Worm (Caenorhabditis elegans) whole organism, L4 larva: ENCODE measurements around the gene str-86.
A peak's percentile ranks its signal among the peaks of the same experiment; 100 is the strongest.

Source experiments
- D1046.2 ChIP-seq: fragments of 200-800 bp; sonication (Bioruptor generic); IDR thresholded peaks from 2 replicates; pipeline ENCODE4 v1.3.6; 2022; ENCODE audit warnings: missing genetic modification characterization, missing compliant biosample characterization
- F26F4.8 ChIP-seq: fragments of 200-800 bp; sonication (Bioruptor generic); conservative IDR thresholded peaks from 2 replicates; pipeline ENCODE4 v1.3.6; 2022; ENCODE audit warnings: missing genetic modification characterization, missing compliant biosample characterization
- F49E8.2 ChIP-seq: sonication (generic microtip); optimal IDR thresholded peaks from 2 replicates; lab custom pipeline; 2016; ENCODE audit warnings: missing compliant biosample characterization, mild to moderate bottlenecking, missing genetic modification characterization, borderline replicate concordance
- T20F7.1 ChIP-seq: fragments of 200-800 bp; sonication (Bioruptor generic); optimal IDR thresholded peaks from 2 replicates; lab custom pipeline; 2018; ENCODE audit warnings: mild to moderate bottlenecking, missing genetic modification characterization, missing compliant biosample characterization
- Y75B8A.6 ChIP-seq: fragments of 200-800 bp; sonication (Bioruptor generic); IDR thresholded peaks from 2 replicates; pipeline ENCODE4 v1.3.6; 2022; ENCODE audit warnings: missing genetic modification reagents, missing genetic modification characterization, missing compliant biosample characterization
- ZK337.2 ChIP-seq: fragments of 200-800 bp; sonication (Bioruptor generic); IDR thresholded peaks from 2 replicates; pipeline ENCODE4 v1.3.6; 2022; ENCODE audit warnings: missing genetic modification reagents, missing genetic modification characterization, missing compliant biosample characterization
- attf-4 ChIP-seq: sonication (generic microtip); optimal IDR thresholded peaks from 3 replicates; lab custom pipeline; 2017; ENCODE audit warnings: missing biosample characterization, missing genetic modification characterization
- ceh-44 ChIP-seq: fragments of 200-800 bp; sonication (Bioruptor generic); IDR thresholded peaks from 2 replicates; pipeline ENCODE4 v1.3.6; 2022; ENCODE audit warnings: missing genetic modification reagents, missing genetic modification characterization, missing compliant biosample characterization
- ceh-82 ChIP-seq: sonication (generic microtip); optimal IDR thresholded peaks from 2 replicates; lab custom pipeline; 2017; ENCODE audit warnings: missing biosample characterization, missing genetic modification characterization
- ces-1 ChIP-seq: fragments of 150-350 bp; sonication (generic microtip); optimal IDR thresholded peaks from 4 replicates; lab custom pipeline; 2014; ENCODE audit warnings: missing biosample characterization, missing genetic modification reagents, missing genetic modification characterization
- ctbp-1 ChIP-seq: fragments of 200-800 bp; sonication (Bioruptor generic); IDR thresholded peaks from 2 replicates; pipeline ENCODE4 v1.3.6; 2022; ENCODE audit warnings: missing genetic modification reagents, missing genetic modification characterization, missing compliant biosample characterization
- daf-16 ChIP-seq, 3 experiments: sonication (generic microtip); optimal IDR thresholded peaks; 2 replicates each; lab custom pipeline; 2016 to 2017; ENCODE audit warnings: missing genetic modification characterization in 3 of 3, missing genetic modification reagents in 3 of 3, mild to moderate bottlenecking in 2 of 3, missing compliant biosample characterization in 2 of 3, missing biosample characterization in 1 of 3, moderate library complexity in 1 of 3
- dmd-8 ChIP-seq: fragments of 200-800 bp; sonication (Bioruptor generic); IDR thresholded peaks from 2 replicates; pipeline ENCODE4 v1.3.6; 2022; ENCODE audit warnings: missing genetic modification characterization, missing compliant biosample characterization
- dve-1 ChIP-seq: sonication (generic microtip); optimal IDR thresholded peaks from 2 replicates; lab custom pipeline; 2017; ENCODE audit warnings: antibody characterized with exemption, mild to moderate bottlenecking, missing genetic modification characterization, missing compliant biosample characterization; ENCODE audit not compliant: insufficient read depth
- egl-27 ChIP-seq: sonication (generic microtip); optimal IDR thresholded peaks from 3 replicates; lab custom pipeline; 2017; ENCODE audit warnings: missing biosample characterization, missing genetic modification reagents, missing genetic modification characterization
- egl-43 ChIP-seq: fragments of 200-800 bp; sonication (Bioruptor generic); IDR thresholded peaks from 2 replicates; pipeline ENCODE4 v1.3.6; 2022; ENCODE audit warnings: missing genetic modification reagents, missing genetic modification characterization, missing compliant biosample characterization
- hlh-11 ChIP-seq: fragments of 200-800 bp; sonication (Bioruptor generic); optimal IDR thresholded peaks from 2 replicates; lab custom pipeline; 2018; ENCODE audit warnings: mild to moderate bottlenecking, missing genetic modification characterization, missing compliant biosample characterization
- hlh-30 ChIP-seq: sonication (generic microtip); optimal IDR thresholded peaks from 2 replicates; lab custom pipeline; 2017; ENCODE audit warnings: antibody characterized with exemption, mild to moderate bottlenecking, missing genetic modification characterization, missing compliant biosample characterization; ENCODE audit not compliant: insufficient read depth
- hmg-1.1 ChIP-seq: fragments of 200-800 bp; sonication (Bioruptor generic); IDR thresholded peaks from 2 replicates; pipeline ENCODE4 v1.3.6; 2022; ENCODE audit warnings: missing genetic modification reagents, missing genetic modification characterization, missing compliant biosample characterization
- jun-1 ChIP-seq: fragments of 150-350 bp; optimal IDR thresholded peaks from 2 replicates; lab custom pipeline; 2014; ENCODE audit warnings: missing biosample characterization, missing genetic modification reagents, missing genetic modification characterization
- lin-13 ChIP-seq: fragments of 150-350 bp; optimal IDR thresholded peaks from 2 replicates; lab custom pipeline; 2014; ENCODE audit warnings: missing biosample characterization, missing genetic modification reagents, missing genetic modification characterization
- lin-38 ChIP-seq: fragments of 200-800 bp; sonication (Bioruptor generic); IDR thresholded peaks from 2 replicates; pipeline ENCODE4 v1.3.6; 2022; ENCODE audit warnings: missing genetic modification reagents, missing genetic modification characterization, missing compliant biosample characterization
- lsy-2 ChIP-seq, 2 experiments: fragments of 150-350 bp in 1 of 2; sonication (generic microtip) in 1 of 2; optimal IDR thresholded peaks; 2 replicates each; lab custom pipeline; 2014 to 2017; ENCODE audit warnings: missing biosample characterization in 2 of 2, missing genetic modification characterization in 2 of 2
- madf-9 ChIP-seq: fragments of 200-800 bp; sonication (Bioruptor generic); conservative IDR thresholded peaks from 2 replicates; pipeline ENCODE4 v1.3.6; 2022; ENCODE audit warnings: missing genetic modification reagents, missing genetic modification characterization, missing compliant biosample characterization
- mep-1 ChIP-seq: fragments of 150-350 bp; sonication (generic microtip); optimal IDR thresholded peaks from 3 replicates; lab custom pipeline; 2014; ENCODE audit warnings: missing biosample characterization, missing genetic modification characterization
- mes-2 ChIP-seq: sonication (generic microtip); optimal IDR thresholded peaks from 2 replicates; lab custom pipeline; 2016; ENCODE audit warnings: missing genotype, mild to moderate bottlenecking, missing genetic modification characterization, missing compliant biosample characterization; ENCODE audit not compliant: poor library complexity, severe bottlenecking
- mxl-2 ChIP-seq: fragments of 200-800 bp; sonication (Bioruptor generic); conservative IDR thresholded peaks from 2 replicates; pipeline ENCODE4 v1.3.6; 2022; ENCODE audit warnings: missing genetic modification reagents, missing genetic modification characterization, missing compliant biosample characterization
- mxl-3 ChIP-seq: fragments of 200-800 bp; sonication (Bioruptor generic); optimal IDR thresholded peaks from 2 replicates; lab custom pipeline; 2018; ENCODE audit warnings: mild to moderate bottlenecking, missing genetic modification characterization, missing compliant biosample characterization
- nhr-10 ChIP-seq: fragments of 150-350 bp; optimal IDR thresholded peaks from 2 replicates; lab custom pipeline; 2014; ENCODE audit warnings: missing biosample characterization, missing genetic modification characterization
- nhr-237 ChIP-seq: sonication (generic microtip); optimal IDR thresholded peaks from 2 replicates; lab custom pipeline; 2017; ENCODE audit warnings: missing biosample characterization, missing genetic modification characterization
- nhr-25 ChIP-seq: sonication (generic microtip); optimal IDR thresholded peaks from 2 replicates; lab custom pipeline; 2017; ENCODE audit warnings: missing genetic modification characterization, mild to moderate bottlenecking, missing compliant biosample characterization, antibody characterized with exemption, moderate library complexity, borderline replicate concordance; ENCODE audit not compliant: insufficient read depth
- nhr-41 ChIP-seq: fragments of 200-800 bp; sonication (Bioruptor generic); IDR thresholded peaks from 2 replicates; pipeline ENCODE4 v1.3.6; 2022; ENCODE audit warnings: missing genetic modification reagents, missing genetic modification characterization, missing compliant biosample characterization
- nhr-6 ChIP-seq: fragments of 150-350 bp; optimal IDR thresholded peaks from 2 replicates; lab custom pipeline; 2014; ENCODE audit warnings: missing biosample characterization, missing genetic modification characterization
- saeg-2 ChIP-seq: fragments of 200-800 bp; sonication (Bioruptor generic); IDR thresholded peaks from 2 replicates; pipeline ENCODE4 v1.3.6; 2022; ENCODE audit warnings: missing genetic modification reagents, missing genetic modification characterization, missing compliant biosample characterization
- set-16 ChIP-seq: fragments of 200-800 bp; sonication (Bioruptor generic); IDR thresholded peaks from 2 replicates; pipeline ENCODE4 v1.3.6; 2022; ENCODE audit warnings: missing genetic modification reagents, missing genetic modification characterization, missing compliant biosample characterization
- spr-1 ChIP-seq: sonication (generic microtip); optimal IDR thresholded peaks from 2 replicates; lab custom pipeline; 2016; ENCODE audit warnings: mild to moderate bottlenecking, missing genetic modification characterization, missing compliant biosample characterization
- spr-3 ChIP-seq: fragments of 200-800 bp; sonication (Bioruptor generic); optimal IDR thresholded peaks from 2 replicates; lab custom pipeline; 2018; ENCODE audit warnings: mild to moderate bottlenecking, missing genetic modification characterization, missing compliant biosample characterization
- tra-1 ChIP-seq: fragments of 200-800 bp; sonication (Bioruptor generic); IDR thresholded peaks from 2 replicates; pipeline ENCODE4 v1.3.6; 2022; ENCODE audit warnings: missing genetic modification reagents, missing genetic modification characterization, missing compliant biosample characterization
- unc-62 ChIP-seq, 3 experiments: fragments of 150-350 bp in 1 of 3; sonication (generic microtip); optimal IDR thresholded peaks in 2 of 3; peaks in 1 of 3; 1 replicate in 1 of 3; 2 replicates in 2 of 3; lab custom pipeline; 2014 to 2017; ENCODE audit warnings: missing biosample characterization in 3 of 3, missing genetic modification characterization in 3 of 3, missing genetic modification reagents in 3 of 3, missing genotype in 1 of 3
- zag-1 ChIP-seq: fragments of 150-350 bp; optimal IDR thresholded peaks from 2 replicates; lab custom pipeline; 2014; ENCODE audit warnings: missing biosample characterization, missing genetic modification characterization
- ztf-11 ChIP-seq: fragments of 150-350 bp; optimal IDR thresholded peaks from 2 replicates; lab custom pipeline; 2014; ENCODE audit warnings: missing biosample characterization, missing genetic modification characterization
- ztf-7 ChIP-seq: fragments of 150-350 bp; optimal IDR thresholded peaks from 2 replicates; lab custom pipeline; 2014; ENCODE audit warnings: missing biosample characterization, missing genetic modification characterization

The str-86 gene

ce11 chrV:9005243-9005642 lies 21.7 kb upstream of the str-86 start, which contains the start of gene srx-3:
srx-3 (plus strand) TSS chrV:9005543.
- TF ChIP-seq zag-1 (tag; lab: Kevin White, UChicago) (no peak), hlh-11 (tag; lab: Kevin White, UChicago) (no peak), madf-9 (GFP tag; lab: Robert Waterston, UW) (no peak), F49E8.2 (tag; lab: Kevin White, UChicago) (no peak), nhr-237 (no peak), mep-1 (tag; lab: Kevin White, UChicago) (no peak), spr-1 (tag; lab: Kevin White, UChicago) (no peak), nhr-25 (tag; lab: Kevin White, UChicago) (no peak), Y75B8A.6 (GFP tag; lab: Robert Waterston, UW) (no peak), mes-2 (no peak), dmd-8 (GFP tag; lab: Robert Waterston, UW) (no peak), ztf-7 (tag; lab: Kevin White, UChicago) (no peak), D1046.2 (no peak), jun-1 (tag; lab: Kevin White, UChicago) (no peak), daf-16 (GFP tag; optimal IDR thresholded peaks at IDR 0.05; lab: Kevin White, UChicago) (no peak), daf-16 (tag; optimal IDR thresholded peaks at IDR 0.05; lab: Kevin White, UChicago) (no peak), ceh-82 (no peak)

- TF ChIP-seq egl-43 (GFP tag; lab: Robert Waterston, UW) (no peak), unc-62 (GFP tag; optimal IDR thresholded peaks at IDR 0.05 in 1 of 2; lab: Kevin White, UChicago) (peak in 1 of 2 experiments; percentile 98), unc-62 (tag; optimal IDR thresholded peaks at IDR 0.05; lab: Kevin White, UChicago) (no peak), lin-13 (GFP tag; lab: Kevin White, UChicago) (no peak)
These were observed 19.8 kb upstream of the str-86 start, which contains the start of gene srx-1 for ce11 chrV:9003291-9003690. srx-1 (plus strand) TSS chrV:9003672.

ce11 chrV:9001175-9001574 lies 17.7 kb upstream of the str-86 start, which contains the start of gene F59E11.2:
F59E11.2 (plus strand) TSS chrV:9001475.
- TF ChIP-seq egl-27 (no peak), F26F4.8 (GFP tag; lab: Robert Waterston, UW) (no peak), mxl-3 (GFP tag; lab: Kevin White, UChicago) (no peak), T20F7.1 (GFP tag; lab: Kevin White, UChicago) (no peak), nhr-25 (tag; lab: Kevin White, UChicago) (no peak), spr-3 (GFP tag; lab: Kevin White, UChicago) (no peak), tra-1 (GFP tag; lab: Robert Waterston, UW) (no peak), lin-13 (GFP tag; lab: Kevin White, UChicago) (no peak), nhr-237 (no peak), spr-1 (tag; lab: Kevin White, UChicago) (no peak), attf-4 (no peak), mxl-2 (GFP tag; lab: Robert Waterston, UW) (no peak), nhr-6 (tag; lab: Kevin White, UChicago) (no peak), nhr-41 (GFP tag; lab: Robert Waterston, UW) (no peak), ztf-11 (no peak), set-16 (no peak), dve-1 (tag; lab: Kevin White, UChicago) (no peak), hlh-30 (tag; lab: Kevin White, UChicago) (no peak)
- TF ChIP-seq, all 104 proteins: peak for 0

- TF ChIP-seq ZK337.2 (GFP tag; lab: Robert Waterston, UW) (no peak), lsy-2 (tag; optimal IDR thresholded peaks at IDR 0.05; lab: Kevin White, UChicago) (no peak), ceh-44 (GFP tag; lab: Robert Waterston, UW) (no peak), lin-38 (GFP tag; lab: Robert Waterston, UW) (no peak), hmg-1.1 (GFP tag; lab: Robert Waterston, UW) (no peak), ces-1 (GFP tag; lab: Kevin White, UChicago) (no peak), saeg-2 (GFP tag; lab: Robert Waterston, UW) (no peak), dve-1 (tag; lab: Kevin White, UChicago) (no peak), madf-9 (GFP tag; lab: Robert Waterston, UW) (no peak), ctbp-1 (GFP tag; lab: Robert Waterston, UW) (no peak), nhr-10 (tag; lab: Kevin White, UChicago) (no peak)
These were observed 11.3 kb upstream of the str-86 start, which contains the start of gene F59E11.5 for ce11 chrV:8994801-8995200. F59E11.5 (plus strand) TSS chrV:8995101.
